Worm (Caenorhabditis elegans): ENCODE measurements around the gene T28A11.17.

- TF ChIP-seq unc-120 (tag; optimal IDR thresholded peaks at IDR 0.05; ENCODE audit: poor library complexity, severe bottlenecking) (no peak), elt-3 (tag; optimal IDR thresholded peaks at IDR 0.05) (no peak), ztf-11 (tag; optimal IDR thresholded peaks at IDR 0.05) (no peak)
Measured at ce11 chrV:3297764-3298163, 31.7 kb upstream of the T28A11.17 start, which contains the start of gene srx-122.
